Fruit fly (Drosophila melanogaster): ENCODE results near the gene Spt6.

Gene Spt6

DNA sequence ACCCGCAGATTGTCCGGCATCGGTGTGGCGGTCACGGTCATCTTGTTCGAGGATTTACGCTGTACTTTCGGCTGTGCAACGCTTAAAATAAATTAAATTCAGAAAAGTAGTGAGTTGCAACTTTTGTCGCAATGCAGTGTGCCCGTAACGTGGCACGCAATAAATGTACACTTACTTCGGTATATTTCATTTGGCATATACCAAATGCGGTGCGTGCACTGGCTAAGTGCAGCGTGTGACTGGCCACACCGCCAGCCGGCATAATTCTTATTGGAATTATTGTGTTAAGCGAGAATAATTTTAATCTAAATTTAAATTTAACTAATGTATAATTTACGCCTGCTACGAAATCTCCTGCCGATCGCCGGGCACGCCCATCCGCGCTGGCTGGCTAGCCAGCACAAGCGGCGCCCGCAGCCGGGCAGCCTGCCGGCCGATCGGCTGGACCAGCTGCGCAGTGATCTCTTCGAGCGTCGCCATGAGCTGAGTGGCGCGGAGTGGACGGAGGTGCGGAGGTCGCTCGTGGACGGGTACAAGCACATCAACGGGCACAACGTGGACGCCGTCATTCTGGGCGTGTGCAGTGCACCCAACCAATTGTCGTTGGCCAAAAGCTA, 23.6 kb downstream of the Spt6 start, which contains the start of the genes Rpt4 and mldr:
Gene Rpt4 (minus strand): TSS at position 163 of the 617 bp plus-strand sequence.
Gene mldr (plus strand): TSS at position 221 of the 617 bp plus-strand sequence.
- no peak for TF ChIP-seq N (GFP tag; optimal IDR thresholded peaks at IDR 0.05)
- no peak for TF ChIP-seq lola (GFP tag; optimal IDR thresholded peaks at IDR 0.05)
- TF ChIP-seq Jra (GFP tag; optimal IDR thresholded peaks at IDR 0.05): no peak
- TF ChIP-seq CG9705 (GFP tag; optimal IDR thresholded peaks at IDR 0.05): no peak
- TF ChIP-seq Hr83 (GFP tag; optimal IDR thresholded peaks at IDR 0.05; ENCODE audit: poor library complexity, severe bottlenecking): peak; percentile 5
- no peak for TF ChIP-seq Dif (GFP tag; optimal IDR thresholded peaks at IDR 0.05; ENCODE audit: partially characterized antibody)
- TF ChIP-seq Rel (GFP tag; optimal IDR thresholded peaks at IDR 0.05): no peak
- TF ChIP-seq Rel (tag; optimal IDR thresholded peaks at IDR 0.05): peak; percentile 53
- TF ChIP-seq jim (GFP tag; optimal IDR thresholded peaks at IDR 0.05): no peak
- no peak for TF ChIP-seq dl (GFP tag; optimal IDR thresholded peaks at IDR 0.05; ENCODE audit: insufficient read depth in 1 of 2, partially characterized antibody in 2 of 2)
- TF ChIP-seq woc (GFP tag; optimal IDR thresholded peaks at IDR 0.05): no peak
- peak; percentile 18 for TF ChIP-seq Sp1 (GFP tag; optimal IDR thresholded peaks at IDR 0.05)

- TF ChIP-seq N (GFP tag; optimal IDR thresholded peaks at IDR 0.05) (no peak), fru (GFP tag; optimal IDR thresholded peaks at IDR 0.05) (no peak), br (GFP tag; optimal IDR thresholded peaks at IDR 0.05) (no peak), CrebA (GFP tag; optimal IDR thresholded peaks at IDR 0.05; ENCODE audit: borderline replicate concordance) (no peak), Sp1 (GFP tag; optimal IDR thresholded peaks at IDR 0.05) (no peak), foxo (GFP tag; optimal IDR thresholded peaks at IDR 0.05) (no peak), HLH106 (tag; optimal IDR thresholded peaks at IDR 0.05) (no peak), Jra (GFP tag; optimal IDR thresholded peaks at IDR 0.05) (no peak)
Observed at dm6 chrX:6294243-6294642, 26.6 kb downstream of the Spt6 start, which contains the start of gene CG15892. CG15892 (minus strand) TSS chrX:6294343.

DNA sequence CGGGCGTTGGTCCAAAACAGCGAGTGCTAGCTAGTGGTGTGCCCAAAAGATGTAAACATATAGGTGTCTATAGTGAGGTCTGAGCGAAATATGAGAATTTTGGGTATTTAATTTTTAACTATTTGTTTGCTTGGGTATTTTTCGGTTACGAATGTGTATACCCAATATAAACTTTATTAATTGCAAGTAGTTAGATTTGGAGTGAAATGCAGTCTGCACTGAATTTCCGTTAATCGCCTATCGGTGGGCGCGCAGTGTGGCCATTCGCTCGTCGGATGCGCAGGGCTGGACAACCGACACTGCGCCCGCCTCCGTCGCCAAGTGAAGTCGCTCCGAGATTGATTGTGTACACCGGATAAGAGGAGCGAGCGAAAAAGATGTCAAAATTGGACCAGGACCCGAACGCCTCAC, 27.5 kb downstream of the Spt6 start, which contains the start of the genes CG15891 and CG3815:
Gene CG15891 (minus strand): TSS at position 217 of the 411 bp plus-strand sequence.
Gene CG3815 (plus strand): TSS at position 261 of the 411 bp plus-strand sequence.
- TF ChIP-seq h (GFP tag; optimal IDR thresholded peaks at IDR 0.05) (peak; percentile 57), ey (GFP tag; optimal IDR thresholded peaks at IDR 0.05) (peak; percentile 22), Hr83 (GFP tag; optimal IDR thresholded peaks at IDR 0.05; ENCODE audit: poor library complexity, severe bottlenecking) (no peak), usp (GFP tag; optimal IDR thresholded peaks at IDR 0.05) (no peak), psq (GFP tag; optimal IDR thresholded peaks at IDR 0.05) (peak; percentile 31), GATAd (GFP tag; optimal IDR thresholded peaks at IDR 0.05) (no peak), foxo (GFP tag; optimal IDR thresholded peaks at IDR 0.05) (peak in 1 of 2 experiments; percentile 63), CG32264 (GFP tag; optimal IDR thresholded peaks at IDR 0.05) (no peak), Rel (GFP tag; optimal IDR thresholded peaks at IDR 0.05) (no peak), Rel (tag; optimal IDR thresholded peaks at IDR 0.05) (peak; percentile 43), Sp1 (GFP tag; optimal IDR thresholded peaks at IDR 0.05) (peak; percentile 71), sage (GFP tag; optimal IDR thresholded peaks at IDR 0.05) (no peak), N (GFP tag; optimal IDR thresholded peaks at IDR 0.05) (no peak), rgr (GFP tag; optimal IDR thresholded peaks at IDR 0.05) (peak; percentile 51), CG9705 (GFP tag; optimal IDR thresholded peaks at IDR 0.05) (peak; percentile 49), brk (GFP tag; optimal IDR thresholded peaks at IDR 0.05) (no peak), Abd-B (GFP tag; optimal IDR thresholded peaks at IDR 0.05) (no peak), woc (GFP tag; optimal IDR thresholded peaks at IDR 0.05) (no peak), br (GFP tag; optimal IDR thresholded peaks at IDR 0.05) (no peak), Hnf4 (GFP tag; optimal IDR thresholded peaks at IDR 0.05) (no peak), dl (GFP tag; optimal IDR thresholded peaks at IDR 0.05; ENCODE audit: insufficient read depth in 1 of 2, partially characterized antibody in 2 of 2) (no peak), Myc (optimal IDR thresholded peaks at IDR 0.05) (peak; percentile 99), HLH106 (tag; optimal IDR thresholded peaks at IDR 0.05) (peak; percentile 77), OdsH (GFP tag; optimal IDR thresholded peaks at IDR 0.05) (no peak)

dm6 chrX:6301052-6301451, 33.5 kb downstream of the Spt6 start, which contains the start of gene CG12219:
CG12219 (minus strand) TSS chrX:6301285.
- TF ChIP-seq Rel (GFP tag; optimal IDR thresholded peaks at IDR 0.05) (no peak), Rel (tag; optimal IDR thresholded peaks at IDR 0.05) (peak; percentile 71), Hr83 (GFP tag; optimal IDR thresholded peaks at IDR 0.05; ENCODE audit: poor library complexity, severe bottlenecking) (no peak)
